Worm (Caenorhabditis elegans) whole organism, L4/young adult: ENCODE measurements around the gene F26A1.4.

Source experiments
- W03F9.2 ChIP-seq: fragments of 150-350 bp; optimal IDR thresholded peaks from 2 replicates; lab custom pipeline; 2014; ENCODE audit warnings: missing biosample characterization, missing genetic modification characterization
- dao-5 ChIP-seq: sonication (generic microtip); optimal IDR thresholded peaks from 2 replicates; lab custom pipeline; 2016; ENCODE audit warnings: missing genotype, missing genetic modification characterization, moderate library complexity, missing compliant biosample characterization

ce11 chrIII:4829440-4829839 is 12.1 kb downstream of the F26A1.4 start, which contains the start of gene F26A1.9:
- TF ChIP-seq W03F9.2 (tag; lab: Kevin White, UChicago), result no peak
- no peak for TF ChIP-seq dao-5 (tag; lab: Kevin White, UChicago)
